Worm (Caenorhabditis elegans): ENCODE data around the gene acox-1.6.

DNA sequence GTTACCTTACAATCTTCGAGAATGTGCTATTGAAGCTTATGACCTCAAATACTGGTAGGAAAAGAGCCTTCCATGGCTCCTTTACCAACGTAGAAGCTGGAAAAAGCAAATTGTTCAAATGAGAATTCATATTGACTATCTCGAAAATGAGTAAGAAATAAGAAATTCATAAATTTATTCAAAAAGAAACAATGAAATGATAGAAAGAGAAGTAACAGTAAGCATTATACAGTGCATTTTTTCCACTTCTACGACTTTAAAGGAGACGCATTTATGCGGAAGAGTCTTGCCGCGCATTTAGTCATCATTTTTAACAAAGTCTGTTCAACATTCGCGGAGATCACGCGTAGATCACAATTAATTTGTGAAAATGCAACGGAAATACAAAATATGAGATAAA is 43.4 kb downstream of the acox-1.6 start, which contains the start of gene Y7A5A.10:
- TF ChIP-seq lin-15B (tag; optimal IDR thresholded peaks at IDR 0.05) (no peak), R02D3.7 (tag; optimal IDR thresholded peaks at IDR 0.05) (no peak)

Measured in whole organism, L3 larva.